Fruit fly (Drosophila melanogaster) whole organism, embryonic: ENCODE data around the gene EloB.
A peak's percentile ranks its signal among the peaks of the same experiment; 100 is the strongest.

Experiments used
- CG11093 ChIP-seq: fragments of 200-800 bp; sonication (Bioruptor generic); IDR thresholded peaks from 3 replicates; pipeline ENCODE4 v1.3.6; 2022; ENCODE audit warnings: missing biosample characterization, missing genetic modification characterization
- CG12104 ChIP-seq: fragments of 200-800 bp; sonication (Bioruptor generic); optimal IDR thresholded peaks from 3 replicates; lab custom pipeline; 2016; ENCODE audit warnings: missing biosample characterization, missing genetic modification characterization
- CG14965 ChIP-seq: fragments of 200-800 bp; sonication (Bioruptor generic); optimal IDR thresholded peaks from 2 replicates; lab custom pipeline; 2016; ENCODE audit warnings: missing biosample characterization, missing genetic modification characterization, borderline replicate concordance
- CG15479 ChIP-seq: fragments of 200-800 bp; sonication (Bioruptor generic); optimal IDR thresholded peaks from 3 replicates; lab custom pipeline; 2019; ENCODE audit warnings: missing biosample characterization, mild to moderate bottlenecking, missing genetic modification characterization, moderate library complexity
- CG16779 ChIP-seq: fragments of 200-800 bp; sonication (Bioruptor generic); IDR thresholded peaks from 2 replicates; pipeline ENCODE4 v1.3.6; 2022; ENCODE audit warnings: missing biosample characterization, missing genetic modification characterization
- CG17186 ChIP-seq: fragments of 200-800 bp; sonication (Bioruptor generic); optimal IDR thresholded peaks from 3 replicates; lab custom pipeline; 2017; ENCODE audit warnings: missing biosample characterization, missing genetic modification reagents, missing genetic modification characterization
- CG17829 ChIP-seq: fragments of 200-800 bp; optimal IDR thresholded peaks from 2 replicates; lab custom pipeline; 2019; ENCODE audit warnings: missing biosample characterization, mild to moderate bottlenecking, missing genetic modification characterization, moderate library complexity
- CG2678 ChIP-seq: fragments of 200-800 bp; sonication (Bioruptor generic); optimal IDR thresholded peaks from 3 replicates; lab custom pipeline; 2019; ENCODE audit warnings: missing biosample characterization, mild to moderate bottlenecking, missing genetic modification characterization, moderate library complexity
- CG30403 ChIP-seq: fragments of 200-800 bp; sonication (Bioruptor generic); optimal IDR thresholded peaks from 3 replicates; lab custom pipeline; 2016; ENCODE audit warnings: missing biosample characterization, missing genetic modification characterization
- CG3065 ChIP-seq: fragments of 200-800 bp; sonication (Bioruptor generic); optimal IDR thresholded peaks from 2 replicates; lab custom pipeline; 2016; ENCODE audit warnings: missing biosample characterization, missing genetic modification characterization
- CG33213 ChIP-seq: fragments of 200-800 bp; sonication (Bioruptor generic); optimal IDR thresholded peaks from 3 replicates; lab custom pipeline; 2016; ENCODE audit warnings: missing biosample characterization, missing genetic modification characterization
- CG4282 ChIP-seq: fragments of 200-800 bp; sonication (Bioruptor generic); optimal IDR thresholded peaks from 2 replicates; lab custom pipeline; 2016; ENCODE audit warnings: missing biosample characterization, missing genetic modification characterization
- CG4617 ChIP-seq: fragments of 200-800 bp; sonication (Bioruptor generic); optimal IDR thresholded peaks from 3 replicates; lab custom pipeline; 2016; ENCODE audit warnings: missing biosample characterization, missing genetic modification characterization, borderline replicate concordance
- CG7963 ChIP-seq: fragments of 200-800 bp; sonication (Bioruptor generic); IDR thresholded peaks from 3 replicates; pipeline ENCODE4 v1.3.6; 2022; ENCODE audit warnings: missing biosample characterization, missing genetic modification characterization; ENCODE audit not compliant: partially characterized antibody
- CG9797 ChIP-seq: fragments of 200-800 bp; sonication (Bioruptor generic); optimal IDR thresholded peaks from 3 replicates; lab custom pipeline; 2018; ENCODE audit warnings: missing biosample characterization, mild to moderate bottlenecking, missing genetic modification characterization
- Dbx ChIP-seq: fragments of 200-800 bp; sonication (Bioruptor generic); IDR thresholded peaks from 3 replicates; pipeline ENCODE4 v1.3.6; 2022; ENCODE audit warnings: missing biosample characterization, missing genetic modification characterization
- Dip2 ChIP-seq: fragments of 200-800 bp; sonication (Bioruptor generic); IDR thresholded peaks from 2 replicates; pipeline ENCODE4 v1.3.6; 2022; ENCODE audit warnings: missing biosample characterization, missing genetic modification characterization
- Ets65A ChIP-seq: fragments of 200-800 bp; sonication (Bioruptor generic); peaks from one replicate; lab custom pipeline; 2016; ENCODE audit warnings: missing biosample characterization, missing genetic modification characterization
- H2.0 ChIP-seq: fragments of 200-800 bp; sonication (Bioruptor generic); IDR thresholded peaks from 2 replicates; pipeline ENCODE4 v1.3.6; 2022; ENCODE audit warnings: missing biosample characterization, missing genetic modification characterization
- Hand ChIP-seq: fragments of 200-800 bp; sonication (Bioruptor generic); optimal IDR thresholded peaks from 2 replicates; lab custom pipeline; 2017; ENCODE audit warnings: mild to moderate bottlenecking, missing biosample characterization, missing genetic modification reagents, missing genetic modification characterization
- Lim3 ChIP-seq: fragments of 200-800 bp; sonication (Bioruptor generic); IDR thresholded peaks from 2 replicates; pipeline ENCODE4 v1.3.6; 2022; ENCODE audit warnings: missing biosample characterization, missing genetic modification characterization
- MBD-R2 ChIP-seq: fragments of 200-800 bp; sonication (Bioruptor generic); IDR thresholded peaks from 2 replicates; pipeline ENCODE4 v1.3.6; 2022; ENCODE audit warnings: missing biosample characterization, missing genetic modification characterization
- MTF-1 ChIP-seq: fragments of 200-800 bp; sonication (Bioruptor generic); optimal IDR thresholded peaks from 2 replicates; lab custom pipeline; 2018; ENCODE audit warnings: missing biosample characterization, mild to moderate bottlenecking, missing genetic modification characterization, borderline replicate concordance
- Myb ChIP-seq: fragments of 200-800 bp; sonication (Bioruptor generic); optimal IDR thresholded peaks from 2 replicates; lab custom pipeline; 2016; ENCODE audit warnings: missing biosample characterization, missing genetic modification characterization
- NC2β ChIP-seq: fragments of 200-800 bp; sonication (Bioruptor generic); optimal IDR thresholded peaks from 2 replicates; lab custom pipeline; 2016; ENCODE audit warnings: missing biosample characterization, missing genetic modification characterization
- Taf1 ChIP-seq: fragments of 200-800 bp; sonication (Bioruptor generic); IDR thresholded peaks from 2 replicates; pipeline ENCODE4 v1.3.6; 2022; ENCODE audit warnings: missing biosample characterization, missing genetic modification characterization
- Xbp1 ChIP-seq: fragments of 200-800 bp; sonication (Bioruptor generic); optimal IDR thresholded peaks from 3 replicates; lab custom pipeline; 2016; ENCODE audit warnings: missing biosample characterization, mild to moderate bottlenecking, missing genetic modification characterization
- chif ChIP-seq, 2 experiments: fragments of 200-800 bp; sonication (Bioruptor generic); optimal IDR thresholded peaks; 3 replicates each; lab custom pipeline; 2016; ENCODE audit warnings: missing biosample characterization in 2 of 2, missing genetic modification characterization in 2 of 2
- chinmo ChIP-seq: fragments of 200-800 bp; sonication (Bioruptor generic); IDR thresholded peaks from 4 replicates; pipeline ENCODE4 v1.3.6; 2022; ENCODE audit warnings: missing biosample characterization, missing genetic modification characterization; ENCODE audit not compliant: partially characterized antibody
- chm ChIP-seq: fragments of 200-800 bp; sonication (Bioruptor generic); IDR thresholded peaks from 2 replicates; pipeline ENCODE4 v1.3.6; 2022; ENCODE audit warnings: missing biosample characterization, missing genetic modification characterization
- dan ChIP-seq: fragments of 200-800 bp; sonication (Bioruptor generic); IDR thresholded peaks from 2 replicates; pipeline ENCODE4 v1.3.6; 2022; ENCODE audit warnings: missing biosample characterization, missing genetic modification characterization
- danr ChIP-seq: fragments of 200-800 bp; sonication (Bioruptor generic); IDR thresholded peaks from 2 replicates; pipeline ENCODE4 v1.3.6; 2022; ENCODE audit warnings: missing biosample characterization, missing genetic modification characterization
- dmrt99B ChIP-seq: fragments of 200-800 bp; sonication (Bioruptor generic); optimal IDR thresholded peaks from 2 replicates; lab custom pipeline; 2018; ENCODE audit warnings: missing biosample characterization, mild to moderate bottlenecking, missing genetic modification characterization, moderate library complexity
- fd102C ChIP-seq: fragments of 200-800 bp; sonication (Bioruptor generic); optimal IDR thresholded peaks from 2 replicates; lab custom pipeline; 2018; ENCODE audit warnings: missing biosample characterization, mild to moderate bottlenecking, missing genetic modification characterization, moderate library complexity
- fd3F ChIP-seq: fragments of 200-800 bp; sonication (Bioruptor generic); optimal IDR thresholded peaks from 2 replicates; lab custom pipeline; 2018; ENCODE audit warnings: missing biosample characterization, mild to moderate bottlenecking, missing genetic modification characterization, moderate library complexity
- gsb-n ChIP-seq: fragments of 200-800 bp; sonication (Bioruptor generic); optimal IDR thresholded peaks from 3 replicates; lab custom pipeline; 2018; ENCODE audit warnings: missing biosample characterization, mild to moderate bottlenecking, missing genetic modification characterization
- h ChIP-seq: fragments of >200 bp; optimal IDR thresholded peaks from 2 replicates; lab custom pipeline; 2017
- ham ChIP-seq: fragments of 200-800 bp; sonication (Bioruptor generic); IDR thresholded peaks from 2 replicates; pipeline ENCODE4 v1.3.6; 2022; ENCODE audit warnings: missing biosample characterization, missing genetic modification characterization
- kah ChIP-seq: fragments of 200-800 bp; sonication (Bioruptor generic); optimal IDR thresholded peaks from 2 replicates; lab custom pipeline; 2018; ENCODE audit warnings: missing biosample characterization, mild to moderate bottlenecking, missing genetic modification characterization
- ken ChIP-seq: fragments of 200-800 bp; sonication (Bioruptor generic); IDR thresholded peaks from 3 replicates; pipeline ENCODE4 v1.3.6; 2022; ENCODE audit warnings: missing biosample characterization, missing genetic modification characterization
- luna ChIP-seq: fragments of 200-800 bp; sonication (Bioruptor generic); optimal IDR thresholded peaks from 2 replicates; lab custom pipeline; 2016; ENCODE audit warnings: missing biosample characterization, missing genetic modification characterization
- pan ChIP-seq, 4 experiments: fragments of >200 bp in 3 of 4; fragments of 200-800 bp in 1 of 4; sonication (Bioruptor generic) in 1 of 4; optimal IDR thresholded peaks in 3 of 4; IDR thresholded peaks in 1 of 4; 2 replicates each; pipeline versions ENCODE4 v1.3.6 to Lab custom; 2017 to 2022; ENCODE audit warnings: missing biosample characterization in 2 of 4, missing genetic modification characterization in 2 of 4, mixed read lengths in 1 of 4
- pb ChIP-seq: fragments of 200-800 bp; sonication (Bioruptor generic); optimal IDR thresholded peaks from 3 replicates; lab custom pipeline; 2016; ENCODE audit warnings: missing biosample characterization, missing genetic modification characterization
- phol ChIP-seq: fragments of 200-800 bp; sonication (Bioruptor generic); optimal IDR thresholded peaks from 3 replicates; lab custom pipeline; 2018; ENCODE audit warnings: missing biosample characterization, mild to moderate bottlenecking, missing genetic modification characterization, moderate library complexity
- row ChIP-seq: fragments of 200-800 bp; sonication (Bioruptor generic); IDR thresholded peaks from 3 replicates; pipeline ENCODE4 v1.3.6; 2022; ENCODE audit warnings: missing biosample characterization, missing genetic modification characterization
- sima ChIP-seq: fragments of 200-800 bp; sonication (Bioruptor generic); optimal IDR thresholded peaks from 2 replicates; lab custom pipeline; 2016; ENCODE audit warnings: missing biosample characterization, missing genetic modification characterization
- slbo ChIP-seq: fragments of 200-800 bp; sonication (Bioruptor generic); IDR thresholded peaks from 2 replicates; pipeline ENCODE4 v1.3.6; 2022; ENCODE audit warnings: missing biosample characterization, missing genetic modification characterization
- sob ChIP-seq: fragments of 200-800 bp; sonication (Bioruptor generic); IDR thresholded peaks from 2 replicates; pipeline ENCODE4 v1.3.6; 2022; ENCODE audit warnings: missing biosample characterization, missing genetic modification characterization
- stwl ChIP-seq: fragments of 200-800 bp; sonication (Bioruptor generic); optimal IDR thresholded peaks from 3 replicates; lab custom pipeline; 2018; ENCODE audit warnings: missing biosample characterization, mild to moderate bottlenecking, missing genetic modification characterization, moderate library complexity
- trem ChIP-seq: fragments of 200-800 bp; optimal IDR thresholded peaks from 3 replicates; lab custom pipeline; 2019; ENCODE audit warnings: missing biosample characterization, mild to moderate bottlenecking, missing genetic modification characterization, moderate library complexity
- tx ChIP-seq: fragments of 200-800 bp; sonication (Bioruptor generic); optimal IDR thresholded peaks from 2 replicates; lab custom pipeline; 2016; ENCODE audit warnings: missing biosample characterization, missing genetic modification characterization

Gene EloB

dm6 chr3R:20621805-20622286, 42.2 kb upstream of the EloB start, which contains the start of gene H (continued):
- TF ChIP-seq Xbp1: no peak
- no peak for TF ChIP-seq chif (GFP tag; optimal IDR thresholded peaks at IDR 0.05; lab: Kevin White, UChicago)
- no peak for TF ChIP-seq CG12104 (GFP tag; lab: Kevin White, UChicago)
- no peak for TF ChIP-seq gsb-n
- TF ChIP-seq trem (tag; lab: Kevin White, UChicago): peak; percentile 45
- no peak for TF ChIP-seq CG4282
- TF ChIP-seq Lim3 (GFP tag; lab: Robert Waterston, UW): no peak
- no peak for TF ChIP-seq luna
- TF ChIP-seq row (GFP tag; lab: Robert Waterston, UW): peak; percentile 54; the same call in 2 of the 3 replicates
- TF ChIP-seq fd102C (GFP tag; lab: Kevin White, UChicago): no peak
- TF ChIP-seq slbo (GFP tag; lab: Robert Waterston, UW): no peak
- TF ChIP-seq ken: no peak
- no peak for TF ChIP-seq tx (GFP tag; lab: Kevin White, UChicago)
- TF ChIP-seq h (lab: Kevin White, UChicago): no peak
- peak; percentile 51 for TF ChIP-seq CG33213 (GFP tag; lab: Kevin White, UChicago)
- TF ChIP-seq Dip2: no peak
- TF ChIP-seq Hand (GFP tag; lab: Kevin White, UChicago): no peak
- TF ChIP-seq pan (optimal IDR thresholded peaks at IDR 0.05; lab: Kevin White, UChicago): no peak
- no peak for TF ChIP-seq pan (GFP tag; optimal IDR thresholded peaks at IDR 0.05 in 1 of 2, IDR thresholded peaks at IDR 0.05 in 1 of 2)
- TF ChIP-seq dmrt99B (tag; lab: Kevin White, UChicago): no peak
- no peak for TF ChIP-seq danr (GFP tag; lab: Robert Waterston, UW)
- no peak for TF ChIP-seq chm (GFP tag; lab: Robert Waterston, UW)
- TF ChIP-seq CG17829 (tag; lab: Kevin White, UChicago): peak; percentile 22
- no peak for TF ChIP-seq NC2β (GFP tag; lab: Kevin White, UChicago)
- no peak for TF ChIP-seq CG30403 (GFP tag; lab: Kevin White, UChicago)
- TF ChIP-seq MTF-1 (GFP tag; lab: Kevin White, UChicago): no peak
- TF ChIP-seq CG11093: no peak
- no peak for TF ChIP-seq sob (GFP tag; lab: Robert Waterston, UW)
- TF ChIP-seq phol: peak; percentile 29
- TF ChIP-seq CG9797 (GFP tag; lab: Kevin White, UChicago): peak; percentile 91
- no peak for TF ChIP-seq dan (GFP tag; lab: Robert Waterston, UW)
- TF ChIP-seq kah (GFP tag; lab: Kevin White, UChicago): no peak
- TF ChIP-seq chinmo (GFP tag; lab: Robert Waterston, UW): 0 out of 4 replicates have a peak, but pooled peaks have one; percentile 44
- no peak for TF ChIP-seq sima (GFP tag; lab: Kevin White, UChicago)
- TF ChIP-seq MBD-R2 (GFP tag; lab: Robert Waterston, UW): peak; percentile 69
- peak; percentile 91 for TF ChIP-seq CG4617 (GFP tag; lab: Kevin White, UChicago)
- TF ChIP-seq Dbx (GFP tag; lab: Robert Waterston, UW): 0 out of 3 replicates have a peak, but pooled peaks have one; percentile 10
- TF ChIP-seq CG2678 (tag; lab: Kevin White, UChicago): no peak
- peak; percentile 71 for TF ChIP-seq CG17186 (GFP tag; lab: Kevin White, UChicago)
- no peak for TF ChIP-seq CG16779 (GFP tag; lab: Robert Waterston, UW)
- no peak for TF ChIP-seq CG15479 (GFP tag; lab: Kevin White, UChicago)
- no peak for TF ChIP-seq H2.0
- no peak for TF ChIP-seq pb (GFP tag; lab: Kevin White, UChicago)
- no peak for TF ChIP-seq CG7963 (GFP tag; lab: Robert Waterston, UW)
- no peak for TF ChIP-seq fd3F
- peak; percentile 78 for TF ChIP-seq stwl (tag; lab: Kevin White, UChicago)
- TF ChIP-seq Taf1: no peak
- TF ChIP-seq CG3065 (GFP tag; lab: Kevin White, UChicago): no peak
- TF ChIP-seq CG14965 (GFP tag; lab: Kevin White, UChicago): no peak
- TF ChIP-seq ham: no peak
- no peak for TF ChIP-seq Ets65A (GFP tag; lab: Kevin White, UChicago)
- peak; percentile 83 for TF ChIP-seq Myb (GFP tag; lab: Kevin White, UChicago)
